Fruit fly (Drosophila melanogaster) Kc167 (cell line): ENCODE data around the gene mRpS31.

ENCODE experiments used
- h ChIP-seq: fragments of >200 bp; optimal IDR thresholded peaks from 3 replicates; lab custom pipeline; 2018; ENCODE audit warnings: missing external identifiers
- insv ChIP-seq: fragments of >200 bp; optimal IDR thresholded peaks from 3 replicates; lab custom pipeline; 2018; ENCODE audit warnings: missing external identifiers
- psq ChIP-seq: fragments of >200 bp; optimal IDR thresholded peaks from 2 replicates; lab custom pipeline; 2017; ENCODE audit warnings: missing external identifiers
- ttk ChIP-seq: sonication (Bioruptor generic); optimal IDR thresholded peaks from 2 replicates; lab custom pipeline; 2017; ENCODE audit warnings: missing external identifiers

DNA sequence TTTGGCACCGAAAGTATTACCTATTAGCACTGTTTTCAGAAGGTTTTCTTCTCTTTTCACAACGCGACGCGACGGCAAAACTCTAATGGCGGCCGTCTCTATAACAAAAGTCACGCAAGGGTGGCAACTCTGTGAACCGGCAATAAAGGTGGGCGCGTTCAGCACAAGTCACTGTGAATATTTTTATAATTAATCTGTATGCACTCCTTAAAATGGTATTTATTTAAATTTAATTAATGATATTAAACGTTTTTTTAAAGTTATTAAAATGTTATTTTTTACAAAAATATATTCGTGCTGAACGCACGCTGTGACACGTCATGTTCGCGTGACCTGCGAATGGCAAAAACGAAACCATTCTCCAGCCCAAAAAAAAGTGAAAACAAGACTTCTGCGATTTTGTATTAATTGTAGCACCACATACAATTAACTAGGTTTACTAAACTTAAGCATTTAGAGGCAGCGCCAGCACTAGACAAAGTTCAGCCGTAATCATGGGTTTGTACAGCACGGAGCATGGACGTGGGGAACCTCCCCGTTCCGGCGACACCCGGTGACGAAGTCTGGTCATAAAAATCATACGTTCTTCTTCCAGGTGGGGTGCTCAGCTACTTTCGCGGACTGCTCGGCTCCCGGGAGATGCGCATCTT lies 22.1 kb upstream of the mRpS31 start, which contains the start of the genes brm and Arl1:
- TF ChIP-seq psq (lab: Kevin White, UChicago) (no peak), ttk (lab: Kevin White, UChicago) (no peak), h (no peak), insv (lab: Kevin White, UChicago) (no peak)
